Fruit fly (Drosophila melanogaster) whole organism, prepupa: ENCODE data around the gene CG4598.

ENCODE experiments used
- Blimp-1 ChIP-seq: fragments of 200-800 bp; sonication (Bioruptor generic); optimal IDR thresholded peaks from 3 replicates; lab custom pipeline; 2017; ENCODE audit warnings: missing biosample characterization, missing genetic modification characterization, mild to moderate bottlenecking, moderate library complexity, missing genetic modification reagents
- CG10631 ChIP-seq: fragments of 200-800 bp; sonication (Bioruptor generic); optimal IDR thresholded peaks from 2 replicates; lab custom pipeline; 2016; ENCODE audit warnings: missing biosample characterization, missing genetic modification characterization
- CG10669 ChIP-seq: fragments of 200-800 bp; sonication (Bioruptor generic); optimal IDR thresholded peaks from 3 replicates; lab custom pipeline; 2018; ENCODE audit warnings: missing biosample characterization, mild to moderate bottlenecking, missing genetic modification characterization, moderate library complexity
- CG11294 ChIP-seq: fragments of 200-800 bp; sonication (Bioruptor generic); IDR thresholded peaks from 2 replicates; pipeline ENCODE4 v1.3.6; 2022; ENCODE audit warnings: missing biosample characterization, missing genetic modification characterization
- CG11902 ChIP-seq: fragments of 200-800 bp; sonication (Bioruptor generic); optimal IDR thresholded peaks from 3 replicates; lab custom pipeline; 2016; ENCODE audit warnings: missing biosample characterization, missing genetic modification characterization
- CG15336 ChIP-seq: fragments of 200-800 bp; sonication (Bioruptor generic); IDR thresholded peaks from 2 replicates; pipeline ENCODE4 v1.3.6; 2022; ENCODE audit warnings: missing biosample characterization, missing genetic modification characterization
- CG31627 ChIP-seq: fragments of 200-800 bp; sonication (Bioruptor generic); optimal IDR thresholded peaks from 3 replicates; lab custom pipeline; 2016; ENCODE audit warnings: missing biosample characterization, missing genetic modification characterization
- CG3919 ChIP-seq: fragments of 200-800 bp; sonication (Bioruptor generic); optimal IDR thresholded peaks from 3 replicates; lab custom pipeline; 2016; ENCODE audit warnings: missing biosample characterization, missing genetic modification characterization
- CG4318 ChIP-seq: fragments of 200-800 bp; sonication (Bioruptor generic); optimal IDR thresholded peaks from 3 replicates; lab custom pipeline; 2017; ENCODE audit warnings: missing biosample characterization, mild to moderate bottlenecking, missing genetic modification characterization
- CG6276 ChIP-seq: fragments of 200-800 bp; sonication (Bioruptor generic); optimal IDR thresholded peaks from 2 replicates; lab custom pipeline; 2017; ENCODE audit warnings: missing biosample characterization, mild to moderate bottlenecking, missing genetic modification characterization
- CG6808 ChIP-seq: fragments of 200-800 bp; sonication (Bioruptor generic); optimal IDR thresholded peaks from 3 replicates; lab custom pipeline; 2017; ENCODE audit warnings: missing biosample characterization, missing genetic modification characterization, mild to moderate bottlenecking, moderate library complexity, missing genetic modification reagents
- CG6854 ChIP-seq: fragments of 200-800 bp; sonication (Bioruptor generic); optimal IDR thresholded peaks from 2 replicates; lab custom pipeline; 2017; ENCODE audit warnings: missing biosample characterization, mild to moderate bottlenecking, missing genetic modification characterization
- CG7368 ChIP-seq: fragments of 200-800 bp; sonication (Bioruptor generic); optimal IDR thresholded peaks from 3 replicates; lab custom pipeline; 2016; ENCODE audit warnings: missing biosample characterization, missing genetic modification characterization
- CG8119 ChIP-seq: fragments of 200-800 bp; sonication (Bioruptor generic); IDR thresholded peaks from 3 replicates; pipeline ENCODE4 v1.3.6; 2022; ENCODE audit warnings: missing biosample characterization, missing genetic modification characterization
- CG8632 ChIP-seq: fragments of 200-800 bp; sonication (Bioruptor generic); optimal IDR thresholded peaks from 3 replicates; lab custom pipeline; 2016; ENCODE audit warnings: missing biosample characterization, missing genetic modification characterization
- CG9139 ChIP-seq: fragments of 200-800 bp; sonication (Bioruptor generic); optimal IDR thresholded peaks from 3 replicates; lab custom pipeline; 2017; ENCODE audit warnings: missing biosample characterization, mild to moderate bottlenecking, missing genetic modification characterization
- Eip75B ChIP-seq: fragments of 200-800 bp; sonication (Bioruptor generic); optimal IDR thresholded peaks from 3 replicates; lab custom pipeline; 2016; ENCODE audit warnings: missing biosample characterization, missing genetic modification characterization
- Eip78C ChIP-seq: fragments of 200-800 bp; sonication (Bioruptor generic); peaks from one replicate; lab custom pipeline; 2016; ENCODE audit warnings: missing biosample characterization, missing genetic modification characterization
- Eip93F ChIP-seq: fragments of 200-800 bp; sonication (Bioruptor generic); optimal IDR thresholded peaks from 2 replicates; lab custom pipeline; 2016; ENCODE audit warnings: missing biosample characterization, mild to moderate bottlenecking, missing genetic modification characterization
- Ets96B ChIP-seq: fragments of 200-800 bp; optimal IDR thresholded peaks from 2 replicates; lab custom pipeline; 2019; ENCODE audit warnings: missing biosample characterization, mild to moderate bottlenecking, missing genetic modification characterization, moderate library complexity
- Hr38 ChIP-seq: sonication (Bioruptor generic); optimal IDR thresholded peaks from 2 replicates; lab custom pipeline; 2016; ENCODE audit warnings: missing biosample characterization, missing genetic modification characterization
- Hr4 ChIP-seq: fragments of 200-800 bp; sonication (Bioruptor generic); optimal IDR thresholded peaks from 3 replicates; lab custom pipeline; 2016; ENCODE audit warnings: missing biosample characterization, missing genetic modification characterization
- Met ChIP-seq: fragments of 200-800 bp; sonication (Bioruptor generic); optimal IDR thresholded peaks from 3 replicates; lab custom pipeline; 2016; ENCODE audit warnings: missing biosample characterization, missing genetic modification characterization
- OdsH ChIP-seq: fragments of 200-800 bp; sonication (Bioruptor generic); optimal IDR thresholded peaks from 3 replicates; lab custom pipeline; 2016; ENCODE audit warnings: missing biosample characterization, missing genetic modification characterization
- Smox ChIP-seq: fragments of 200-800 bp; sonication (Bioruptor generic); optimal IDR thresholded peaks from 3 replicates; lab custom pipeline; 2016; ENCODE audit warnings: missing biosample characterization, missing genetic modification characterization
- Sox102F ChIP-seq: fragments of 200-800 bp; sonication (Bioruptor generic); optimal IDR thresholded peaks from 2 replicates; lab custom pipeline; 2016; ENCODE audit warnings: missing biosample characterization, mild to moderate bottlenecking, missing genetic modification characterization
- Sox15 ChIP-seq: fragments of 200-800 bp; sonication (Bioruptor generic); optimal IDR thresholded peaks from 3 replicates; lab custom pipeline; 2016; ENCODE audit warnings: missing biosample characterization, missing genetic modification characterization
- achi ChIP-seq: fragments of 200-800 bp; sonication (Bioruptor generic); optimal IDR thresholded peaks from 3 replicates; lab custom pipeline; 2016; ENCODE audit warnings: missing biosample characterization, missing genetic modification characterization
- acj6 ChIP-seq: fragments of 200-800 bp; sonication (Bioruptor generic); optimal IDR thresholded peaks from 3 replicates; lab custom pipeline; 2016; ENCODE audit warnings: missing biosample characterization, missing genetic modification characterization
- cyc ChIP-seq: fragments of 200-800 bp; sonication (Bioruptor generic); optimal IDR thresholded peaks from 3 replicates; lab custom pipeline; 2016; ENCODE audit warnings: missing biosample characterization, missing genetic modification characterization
- dac ChIP-seq: fragments of 200-800 bp; sonication (Bioruptor generic); optimal IDR thresholded peaks from 2 replicates; lab custom pipeline; 2017; ENCODE audit warnings: missing biosample characterization, mild to moderate bottlenecking, missing genetic modification characterization
- dsx ChIP-seq: fragments of 200-800 bp; optimal IDR thresholded peaks from 3 replicates; lab custom pipeline; 2019; ENCODE audit warnings: missing biosample characterization, mild to moderate bottlenecking, missing genetic modification characterization, moderate library complexity; ENCODE audit not compliant: poor library complexity, severe bottlenecking
- esn ChIP-seq: fragments of 200-800 bp; sonication (Bioruptor generic); optimal IDR thresholded peaks from 2 replicates; lab custom pipeline; 2016; ENCODE audit warnings: missing biosample characterization, mild to moderate bottlenecking, missing genetic modification characterization, moderate library complexity
- fkh ChIP-seq: fragments of 200-800 bp; sonication (Bioruptor generic); optimal IDR thresholded peaks from 3 replicates; lab custom pipeline; 2017; ENCODE audit warnings: missing biosample characterization, mild to moderate bottlenecking, missing genetic modification characterization, moderate library complexity
- pdm3 ChIP-seq: fragments of 200-800 bp; sonication (Bioruptor generic); optimal IDR thresholded peaks from 3 replicates; lab custom pipeline; 2016; ENCODE audit warnings: missing biosample characterization, missing genetic modification characterization
- spab ChIP-seq: fragments of 200-800 bp; sonication (Bioruptor generic); optimal IDR thresholded peaks from 2 replicates; lab custom pipeline; 2017; ENCODE audit warnings: missing biosample characterization, mild to moderate bottlenecking, missing genetic modification characterization, missing genetic modification reagents
- ss ChIP-seq, 2 experiments: fragments of 200-800 bp; sonication (Bioruptor generic); optimal IDR thresholded peaks; 2 replicates in 1 of 2; 3 replicates in 1 of 2; lab custom pipeline; 2017 to 2018; ENCODE audit warnings: mild to moderate bottlenecking in 2 of 2, missing biosample characterization in 2 of 2, missing genetic modification characterization in 2 of 2, moderate library complexity in 1 of 2
- svp ChIP-seq: fragments of 200-800 bp; sonication (Bioruptor generic); peaks from one replicate; lab custom pipeline; 2016; ENCODE audit warnings: missing biosample characterization, missing genetic modification characterization
- vri ChIP-seq: fragments of 200-800 bp; sonication (Bioruptor generic); optimal IDR thresholded peaks from 3 replicates; lab custom pipeline; 2016; ENCODE audit warnings: missing biosample characterization, mild to moderate bottlenecking, missing genetic modification characterization

Gene CG4598

DNA sequence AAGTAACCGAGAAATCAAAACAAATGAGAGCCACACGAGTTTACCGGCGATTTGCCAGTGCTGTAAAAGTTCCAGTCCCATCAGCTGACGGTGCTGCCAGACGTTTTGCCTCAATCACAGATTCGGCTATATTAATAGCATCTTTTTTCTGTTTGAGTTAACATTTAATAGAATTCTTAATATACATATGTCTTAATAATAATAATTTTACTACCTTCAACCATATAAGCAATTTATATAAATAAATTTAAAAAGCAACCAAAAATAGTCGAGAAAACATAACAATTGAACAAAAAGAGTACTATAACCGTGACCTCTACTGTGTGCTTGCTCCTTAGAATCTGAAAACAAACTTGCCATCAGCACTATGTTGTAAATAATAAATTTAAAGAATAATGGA is 35.7 kb downstream of the CG4598 start, which contains the start of the genes CG13126 and CG4709 (continued):
- TF ChIP-seq OdsH (GFP tag; lab: Kevin White, UChicago) = peak; percentile 89
- TF ChIP-seq achi (GFP tag; lab: Kevin White, UChicago) = peak; percentile 90
- TF ChIP-seq CG8119 (GFP tag; lab: Robert Waterston, UW) = peak; percentile 94
- peak; percentile 75 for TF ChIP-seq CG11902 (GFP tag; lab: Kevin White, UChicago)
- peak; percentile 81 for TF ChIP-seq Hr4 (GFP tag; lab: Kevin White, UChicago)
- peak; percentile 65 for TF ChIP-seq dac
- peak; percentile 90 for TF ChIP-seq CG10669
- TF ChIP-seq CG9139 (GFP tag; lab: Kevin White, UChicago) = peak; percentile 84
- TF ChIP-seq CG31627 (GFP tag; lab: Kevin White, UChicago) = peak; percentile 65
- TF ChIP-seq CG6854 (GFP tag; lab: Kevin White, UChicago) = peak; percentile 79
- peak; percentile 88 for TF ChIP-seq CG7368 (GFP tag; lab: Kevin White, UChicago)
- TF ChIP-seq CG6276 = peak; percentile 88
- TF ChIP-seq CG6808 (GFP tag; lab: Kevin White, UChicago) = peak; percentile 87
- peak; percentile 96 for TF ChIP-seq dsx (GFP tag; lab: Kevin White, UChicago)
- peak; percentile 93 for TF ChIP-seq CG10631 (GFP tag; lab: Kevin White, UChicago)
- peak; percentile 93 for TF ChIP-seq acj6 (GFP tag; lab: Kevin White, UChicago)
- TF ChIP-seq vri (GFP tag; lab: Kevin White, UChicago) = peak; percentile 87
- no peak for TF ChIP-seq CG4318
- TF ChIP-seq Hr38 (GFP tag; lab: Kevin White, UChicago) = no peak
- peak; percentile 78 for TF ChIP-seq Eip75B (GFP tag; lab: Kevin White, UChicago)
- peak; percentile 79 for TF ChIP-seq Blimp-1 (GFP tag; lab: Kevin White, UChicago)
- TF ChIP-seq Smox (GFP tag; lab: Kevin White, UChicago) = peak; percentile 86
- TF ChIP-seq spab (GFP tag; lab: Kevin White, UChicago) = peak; percentile 85
- TF ChIP-seq CG8632 (GFP tag; lab: Kevin White, UChicago) = peak; percentile 85
- TF ChIP-seq CG11294 = peak; percentile 82
- peak; percentile 86 to 89 for TF ChIP-seq ss (GFP tag; optimal IDR thresholded peaks at IDR 0.05; lab: Kevin White, UChicago)
- TF ChIP-seq Met (GFP tag; lab: Kevin White, UChicago) = peak; percentile 83
- peak; percentile 83 for TF ChIP-seq pdm3 (GFP tag; lab: Kevin White, UChicago)
- TF ChIP-seq Ets96B (tag; lab: Kevin White, UChicago) = peak; percentile 95

dm6 chr2L:9954696-9955095 is 36.3 kb downstream of the CG4598 start:
- TF ChIP-seq Sox15 (GFP tag; lab: Kevin White, UChicago) = no peak
- no peak for TF ChIP-seq CG10631 (GFP tag; lab: Kevin White, UChicago)
- no peak for TF ChIP-seq Eip78C
- no peak for TF ChIP-seq Met (GFP tag; lab: Kevin White, UChicago)
- TF ChIP-seq svp (GFP tag; lab: Kevin White, UChicago) = no peak
- no peak for TF ChIP-seq CG15336
- no peak for TF ChIP-seq Eip75B (GFP tag; lab: Kevin White, UChicago)
- no peak for TF ChIP-seq Smox (GFP tag; lab: Kevin White, UChicago)
- TF ChIP-seq Sox102F (GFP tag; lab: Kevin White, UChicago) = no peak
- TF ChIP-seq Ets96B (tag; lab: Kevin White, UChicago) = no peak
- TF ChIP-seq fkh = no peak
- TF ChIP-seq CG6808 (GFP tag; lab: Kevin White, UChicago) = no peak
- no peak for TF ChIP-seq achi (GFP tag; lab: Kevin White, UChicago)
- TF ChIP-seq cyc (GFP tag; lab: Kevin White, UChicago) = no peak
- no peak for TF ChIP-seq esn (GFP tag; lab: Kevin White, UChicago)
- no peak for TF ChIP-seq CG3919 (GFP tag; lab: Kevin White, UChicago)
- TF ChIP-seq Eip93F = no peak
